Worm (Caenorhabditis elegans): ENCODE data around the gene srh-68.

Gene srh-68

ce11 chrII:12507038-12507437 lies at the start of gene srh-68:
Gene srh-68, plus strand, starts transcription at chrII:12507338.
- TF ChIP-seq unc-86 (tag; optimal IDR thresholded peaks at IDR 0.05) (no peak), mec-3 (tag; optimal IDR thresholded peaks at IDR 0.05; ENCODE audit: borderline replicate concordance) (no peak), unc-42 (tag; optimal IDR thresholded peaks at IDR 0.05) (no peak), C08G9.2 (tag; optimal IDR thresholded peaks at IDR 0.05) (no peak), hlh-8 (tag; optimal IDR thresholded peaks at IDR 0.05) (no peak), unc-55 (GFP tag; optimal IDR thresholded peaks at IDR 0.05) (no peak), T23F11.4 (GFP tag; optimal IDR thresholded peaks at IDR 0.05) (no peak), fkh-10 (GFP tag; optimal IDR thresholded peaks at IDR 0.05) (no peak), dmd-4 (tag; optimal IDR thresholded peaks at IDR 0.05; ENCODE audit: borderline replicate concordance) (no peak), fkh-6 (tag; optimal IDR thresholded peaks at IDR 0.05) (no peak), K09A11.1 (tag; optimal IDR thresholded peaks at IDR 0.05; ENCODE audit: insufficient read depth) (no peak), syd-9 (tag; optimal IDR thresholded peaks at IDR 0.05) (no peak), madf-2 (tag; optimal IDR thresholded peaks at IDR 0.05) (no peak), nfya-1 (tag; optimal IDR thresholded peaks at IDR 0.05) (no peak), ets-4 (tag; optimal IDR thresholded peaks at IDR 0.05) (no peak)

- TF ChIP-seq ceh-34 (tag; optimal IDR thresholded peaks at IDR 0.05) (peak; percentile 12), ceh-22 (tag; optimal IDR thresholded peaks at IDR 0.05) (no peak), unc-86 (tag; optimal IDR thresholded peaks at IDR 0.05) (peak; percentile 21), ztf-16 (tag; optimal IDR thresholded peaks at IDR 0.05) (no peak), pax-1 (tag; optimal IDR thresholded peaks at IDR 0.05) (peak; percentile 6), elt-2 (tag; optimal IDR thresholded peaks at IDR 0.05) (no peak), unc-42 (tag; optimal IDR thresholded peaks at IDR 0.05) (peak; percentile 47), ceh-9 (tag; optimal IDR thresholded peaks at IDR 0.05) (no peak), pag-3 (tag; optimal IDR thresholded peaks at IDR 0.05; ENCODE audit: borderline replicate concordance) (no peak), ama-1 (optimal IDR thresholded peaks at IDR 0.05) (no peak), ref-2 (tag; optimal IDR thresholded peaks at IDR 0.05) (no peak), nhr-11 (tag; optimal IDR thresholded peaks at IDR 0.05) (no peak), ceh-31 (tag; optimal IDR thresholded peaks at IDR 0.05) (peak; percentile 15), fkh-10 (GFP tag; optimal IDR thresholded peaks at IDR 0.05) (no peak), nhr-232 (tag; optimal IDR thresholded peaks at IDR 0.05) (no peak), fax-1 (tag; optimal IDR thresholded peaks at IDR 0.05) (no peak), che-1 (tag; optimal IDR thresholded peaks at IDR 0.05) (no peak), ceh-6 (GFP tag; optimal IDR thresholded peaks at IDR 0.05) (no peak), ttx-3 (tag; optimal IDR thresholded peaks at IDR 0.05) (no peak), ceh-18 (tag; optimal IDR thresholded peaks at IDR 0.05) (peak; percentile 25), pat-9 (tag; optimal IDR thresholded peaks at IDR 0.05) (no peak), Y22D7AL.16 (tag; optimal IDR thresholded peaks at IDR 0.05) (no peak), dve-1 (tag; optimal IDR thresholded peaks at IDR 0.05) (no peak), unc-3 (GFP tag; conservative IDR thresholded peaks at IDR 0.05) (no peak), unc-3 (tag; optimal IDR thresholded peaks at IDR 0.05) (no peak), nfya-1 (tag; optimal IDR thresholded peaks at IDR 0.05) (peak; percentile 68), gmeb-2 (tag; optimal IDR thresholded peaks at IDR 0.05) (no peak), ceh-48 (tag; optimal IDR thresholded peaks at IDR 0.05) (peak; percentile 3)
Observed at ce11 chrII:12459422-12459821, 47.7 kb upstream of the srh-68 start, which contains the start of gene tag-281. Gene tag-281, plus strand, starts transcription at chrII:12459761.

- TF ChIP-seq ets-4 (tag; optimal IDR thresholded peaks at IDR 0.05): no peak
- no peak for TF ChIP-seq dmd-4 (tag; optimal IDR thresholded peaks at IDR 0.05; ENCODE audit: borderline replicate concordance)
- no peak for TF ChIP-seq lim-6 (tag; optimal IDR thresholded peaks at IDR 0.05)
- no peak for TF ChIP-seq ceh-2 (tag; optimal IDR thresholded peaks at IDR 0.05)
- TF ChIP-seq sdc-2 (tag; optimal IDR thresholded peaks at IDR 0.05): no peak
- no peak for TF ChIP-seq unc-42 (tag; optimal IDR thresholded peaks at IDR 0.05)
- no peak for TF ChIP-seq hlh-8 (tag; optimal IDR thresholded peaks at IDR 0.05)
- no peak for TF ChIP-seq gmeb-2 (tag; optimal IDR thresholded peaks at IDR 0.05)
- TF ChIP-seq elt-4 (tag; optimal IDR thresholded peaks at IDR 0.05): no peak
- no peak for TF ChIP-seq K09A11.1 (tag; optimal IDR thresholded peaks at IDR 0.05; ENCODE audit: insufficient read depth)
- TF ChIP-seq elt-2 (tag; optimal IDR thresholded peaks at IDR 0.05): no peak
- no peak for TF ChIP-seq odd-2 (tag; optimal IDR thresholded peaks at IDR 0.05)
- TF ChIP-seq madf-2 (tag; optimal IDR thresholded peaks at IDR 0.05): no peak
Observed at ce11 chrII:12460602-12461453, 46.3 kb upstream of the srh-68 start, which contains the start of gene tag-280. Gene tag-280, plus strand, starts transcription at chrII:12460652.

All from whole organism, late embryonic.